Fruit fly (Drosophila melanogaster) whole organism, larva: ENCODE results near the gene Fdx1.
A peak's percentile ranks its signal among the peaks of the same experiment; 100 is the strongest.

Experiments used
- noc ChIP-seq: fragments of 200-800 bp; sonication (Bioruptor generic); optimal IDR thresholded peaks from 3 replicates; lab custom pipeline; 2019; ENCODE audit warnings: missing biosample characterization, mild to moderate bottlenecking, missing genetic modification characterization, moderate library complexity

Gene Fdx1

dm6 chr3L:9373374-9374004 is 2.5 kb upstream of the Fdx1 start:
- TF ChIP-seq noc (tag; lab: Kevin White, UChicago) = peak; percentile 83

- TF ChIP-seq noc (tag; lab: Kevin White, UChicago) = peak; percentile 5
Observed at dm6 chr3L:9372278-9372975, 1.4 kb upstream of the Fdx1 start, which contains the start of the genes Hsp67Bc, CG4456 and Hsp22. Hsp67Bc (minus strand) TSS chr3L:9372497. CG4456 (plus strand) TSS chr3L:9372722. Hsp22 (plus strand) TSS chr3L:9372931.

- TF ChIP-seq noc (tag; lab: Kevin White, UChicago) = no peak
Observed at dm6 chr3L:9368665-9369064, 2.4 kb downstream of the Fdx1 start.

dm6 chr3L:9367431-9367867 is 3.6 kb downstream of the Fdx1 start:
- no peak for TF ChIP-seq noc (tag; lab: Kevin White, UChicago)

dm6 chr3L:9366850-9367430 is 4.1 kb downstream of the Fdx1 start, which contains the start of the genes Klp67A and CG4452:
Klp67A (minus strand) TSS chr3L:9367046.
CG4452 (plus strand) TSS chr3L:9367377.
- peak; percentile 13 for TF ChIP-seq noc (tag; lab: Kevin White, UChicago)

dm6 chr3L:9364131-9364530 is 6.9 kb downstream of the Fdx1 start, which contains the start of gene mRRF1:
mRRF1 (plus strand) TSS chr3L:9364350.
- no peak for TF ChIP-seq noc (tag; lab: Kevin White, UChicago)

dm6 chr3L:9361894-9362293 is 9.1 kb downstream of the Fdx1 start, which contains the start of gene CG34456:
CG34456 (plus strand) TSS chr3L:9362108.
- TF ChIP-seq noc (tag; lab: Kevin White, UChicago) = peak; percentile 60

dm6 chr3L:9360217-9360692 is 10.8 kb downstream of the Fdx1 start, which contains the start of gene Pdxk:
Pdxk (plus strand) TSS chr3L:9360316.
- peak; percentile 77 for TF ChIP-seq noc (tag; lab: Kevin White, UChicago)

dm6 chr3L:9358713-9359040 is 12.4 kb downstream of the Fdx1 start, which contains the start of the genes UGP and Svip:
UGP (minus strand) TSS chr3L:9358935.
Svip (plus strand) TSS chr3L:9358999.
- TF ChIP-seq noc (tag; lab: Kevin White, UChicago) = no peak

- peak; percentile 37 for TF ChIP-seq noc (tag; lab: Kevin White, UChicago)
Observed at dm6 chr3L:9357830-9358712, 13.0 kb downstream of the Fdx1 start.

dm6 chr3L:9356138-9356753 is 14.8 kb downstream of the Fdx1 start:
- TF ChIP-seq noc (tag; lab: Kevin White, UChicago) = no peak

- no peak for TF ChIP-seq noc (tag; lab: Kevin White, UChicago)
Observed at dm6 chr3L:9355555-9355954, 15.5 kb downstream of the Fdx1 start.

dm6 chr3L:9353733-9354132 is 17.3 kb downstream of the Fdx1 start, which contains the start of gene CG32040:
CG32040 (plus strand) TSS chr3L:9354033.
- no peak for TF ChIP-seq noc (tag; lab: Kevin White, UChicago)

dm6 chr3L:9349314-9349733 is 21.7 kb downstream of the Fdx1 start, which contains the start of gene PGRP-LF:
PGRP-LF (plus strand) TSS chr3L:9349609.
- peak; percentile 52 for TF ChIP-seq noc (tag; lab: Kevin White, UChicago)
